Worm (Caenorhabditis elegans): ENCODE data around the gene str-68.

DNA sequence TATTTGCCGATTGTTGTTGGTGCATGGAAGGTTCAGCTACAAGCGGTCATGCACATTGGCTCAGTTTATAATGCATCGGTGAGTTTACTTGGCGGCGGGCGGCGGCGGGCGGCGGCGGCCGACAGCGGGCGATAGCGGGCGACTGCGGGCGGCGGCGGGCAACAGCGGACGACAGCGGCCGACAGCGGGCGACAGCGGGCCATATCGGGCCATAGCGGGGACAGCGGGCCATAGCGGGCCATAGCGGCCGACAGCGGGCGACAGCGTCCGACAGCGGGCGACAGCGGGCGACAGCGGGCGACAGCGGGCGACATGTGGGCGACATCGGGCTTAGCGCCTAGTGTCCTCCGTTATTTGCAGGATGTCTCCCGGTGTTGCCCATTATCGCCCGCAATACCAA is 24.8 kb upstream of the str-68 start:
- no peak for TF ChIP-seq W03F9.2 (tag; optimal IDR thresholded peaks at IDR 0.05)
- TF ChIP-seq him-1 (tag; optimal IDR thresholded peaks at IDR 0.05) = no peak
- TF ChIP-seq dao-5 (tag; optimal IDR thresholded peaks at IDR 0.05) = no peak

Data from whole organism, L4/young adult.